Fruit fly (Drosophila melanogaster) whole organism, embryonic: ENCODE data around the gene fz.

ENCODE experiments used
- BEAF-32 ChIP-seq: fragments of 200-800 bp; sonication (Bioruptor generic); optimal IDR thresholded peaks from 3 replicates; lab custom pipeline; 2017; ENCODE audit warnings: missing biosample characterization, missing genetic modification characterization, mild to moderate bottlenecking, moderate library complexity, missing genetic modification reagents
- Bdp1 ChIP-seq: fragments of 200-800 bp; sonication (Bioruptor generic); optimal IDR thresholded peaks from 3 replicates; lab custom pipeline; 2016; ENCODE audit warnings: missing biosample characterization, missing genetic modification characterization
- C15 ChIP-seq: fragments of 200-800 bp; sonication (Bioruptor generic); IDR thresholded peaks from 3 replicates; pipeline ENCODE4 v1.3.6; 2022; ENCODE audit warnings: missing biosample characterization, missing genetic modification characterization
- CG11696 ChIP-seq: fragments of 200-800 bp; sonication (Bioruptor generic); IDR thresholded peaks from 2 replicates; pipeline ENCODE4 v1.3.6; 2022; ENCODE audit warnings: missing biosample characterization, missing genetic modification characterization
- CG12659 ChIP-seq: fragments of 200-800 bp; sonication (Bioruptor generic); optimal IDR thresholded peaks from 3 replicates; lab custom pipeline; 2017; ENCODE audit warnings: mild to moderate bottlenecking, missing biosample characterization, missing genetic modification reagents, missing genetic modification characterization
- CG12942 ChIP-seq: fragments of 200-800 bp; sonication (Bioruptor generic); optimal IDR thresholded peaks from 3 replicates; lab custom pipeline; 2016; ENCODE audit warnings: missing biosample characterization, missing genetic modification characterization
- CG15073 ChIP-seq: fragments of 200-800 bp; sonication (Bioruptor generic); optimal IDR thresholded peaks from 2 replicates; lab custom pipeline; 2016; ENCODE audit warnings: missing biosample characterization, missing genetic modification characterization
- CG15479 ChIP-seq: fragments of 200-800 bp; sonication (Bioruptor generic); optimal IDR thresholded peaks from 3 replicates; lab custom pipeline; 2019; ENCODE audit warnings: missing biosample characterization, mild to moderate bottlenecking, missing genetic modification characterization, moderate library complexity
- CG1603 ChIP-seq: fragments of 200-800 bp; sonication (Bioruptor generic); optimal IDR thresholded peaks from 2 replicates; lab custom pipeline; 2019; ENCODE audit warnings: missing biosample characterization, mild to moderate bottlenecking, missing genetic modification characterization, moderate library complexity
- CG16813 ChIP-seq: fragments of 200-800 bp; sonication (Bioruptor generic); IDR thresholded peaks from 3 replicates; pipeline ENCODE4 v1.3.6; 2022; ENCODE audit warnings: missing biosample characterization, missing genetic modification characterization; ENCODE audit not compliant: partially characterized antibody
- CG16863 ChIP-seq: fragments of 200-800 bp; sonication (Bioruptor generic); optimal IDR thresholded peaks from 3 replicates; lab custom pipeline; 2016; ENCODE audit warnings: missing biosample characterization, missing genetic modification characterization
- CG1832 ChIP-seq: fragments of 200-800 bp; sonication (Bioruptor generic); optimal IDR thresholded peaks from 2 replicates; lab custom pipeline; 2017; ENCODE audit warnings: missing biosample characterization, mild to moderate bottlenecking, missing genetic modification characterization, inconsistent platforms
- CG30403 ChIP-seq: fragments of 200-800 bp; sonication (Bioruptor generic); optimal IDR thresholded peaks from 3 replicates; lab custom pipeline; 2016; ENCODE audit warnings: missing biosample characterization, missing genetic modification characterization
- CG3407 ChIP-seq: fragments of 200-800 bp; sonication (Bioruptor generic); optimal IDR thresholded peaks from 2 replicates; lab custom pipeline; 2018; ENCODE audit warnings: missing biosample characterization, mild to moderate bottlenecking, missing genetic modification characterization
- CG34224 ChIP-seq: fragments of 200-800 bp; sonication (Bioruptor generic); IDR thresholded peaks from 3 replicates; pipeline ENCODE4 v1.3.6; 2022; ENCODE audit warnings: missing biosample characterization, missing genetic modification characterization; ENCODE audit not compliant: partially characterized antibody
- CG6175 ChIP-seq: fragments of 200-800 bp; sonication (Bioruptor generic); IDR thresholded peaks from 3 replicates; pipeline ENCODE4 v1.3.6; 2022; ENCODE audit warnings: missing biosample characterization, missing genetic modification characterization
- CG6272 ChIP-seq: fragments of 200-800 bp; sonication (Bioruptor generic); IDR thresholded peaks from 2 replicates; pipeline ENCODE4 v1.3.6; 2022; ENCODE audit warnings: missing biosample characterization, missing genetic modification characterization
- CG6689 ChIP-seq: fragments of 200-800 bp; sonication (Bioruptor generic); IDR thresholded peaks from 2 replicates; pipeline ENCODE4 v1.3.6; 2022; ENCODE audit warnings: missing biosample characterization, missing genetic modification characterization
- CG8290 ChIP-seq, 3 experiments: fragments of 200-800 bp; sonication (Bioruptor generic); optimal IDR thresholded peaks; 2 replicates each; lab custom pipeline; 2016 to 2019; ENCODE audit warnings: missing biosample characterization in 3 of 3, missing genetic modification characterization in 3 of 3, mild to moderate bottlenecking in 2 of 3, moderate library complexity in 1 of 3
- CG8388 ChIP-seq: fragments of 200-800 bp; sonication (Bioruptor generic); optimal IDR thresholded peaks from 2 replicates; lab custom pipeline; 2019; ENCODE audit warnings: missing biosample characterization, mild to moderate bottlenecking, missing genetic modification characterization, moderate library complexity
- CoRest ChIP-seq: fragments of 200-800 bp; sonication (Bioruptor generic); optimal IDR thresholded peaks from 3 replicates; lab custom pipeline; 2018; ENCODE audit warnings: missing biosample characterization, mild to moderate bottlenecking, missing genetic modification characterization, moderate library complexity
- Drgx ChIP-seq: fragments of 200-800 bp; sonication (Bioruptor generic); IDR thresholded peaks from 2 replicates; pipeline ENCODE4 v1.3.6; 2022; ENCODE audit warnings: missing biosample characterization, missing genetic modification characterization
- Ets97D ChIP-seq: fragments of 200-800 bp; sonication (Bioruptor generic); optimal IDR thresholded peaks from 3 replicates; lab custom pipeline; 2016; ENCODE audit warnings: missing biosample characterization, missing genetic modification characterization
- Hmr ChIP-seq: fragments of 200-800 bp; sonication (Bioruptor generic); optimal IDR thresholded peaks from 3 replicates; lab custom pipeline; 2017; ENCODE audit warnings: mild to moderate bottlenecking, missing biosample characterization, missing genetic modification reagents, missing genetic modification characterization
- MBD-R2 ChIP-seq: fragments of 200-800 bp; sonication (Bioruptor generic); IDR thresholded peaks from 2 replicates; pipeline ENCODE4 v1.3.6; 2022; ENCODE audit warnings: missing biosample characterization, missing genetic modification characterization
- Nf-YC ChIP-seq: fragments of 200-800 bp; optimal IDR thresholded peaks from 3 replicates; lab custom pipeline; 2019; ENCODE audit warnings: missing biosample characterization, mild to moderate bottlenecking, missing genetic modification characterization, moderate library complexity
- Oli ChIP-seq: fragments of 200-800 bp; sonication (Bioruptor generic); optimal IDR thresholded peaks from 2 replicates; lab custom pipeline; 2018; ENCODE audit warnings: missing biosample characterization, mild to moderate bottlenecking, missing genetic modification characterization, moderate library complexity
- Ssrp ChIP-seq: fragments of 200-800 bp; sonication (Bioruptor generic); optimal IDR thresholded peaks from 2 replicates; lab custom pipeline; 2018; ENCODE audit warnings: missing biosample characterization, mild to moderate bottlenecking, missing genetic modification characterization, moderate library complexity
- Taf1 ChIP-seq: fragments of 200-800 bp; sonication (Bioruptor generic); IDR thresholded peaks from 2 replicates; pipeline ENCODE4 v1.3.6; 2022; ENCODE audit warnings: missing biosample characterization, missing genetic modification characterization
- YL-1 ChIP-seq: fragments of 200-800 bp; sonication (Bioruptor generic); optimal IDR thresholded peaks from 3 replicates; lab custom pipeline; 2017; ENCODE audit warnings: missing biosample characterization, mild to moderate bottlenecking, missing genetic modification characterization
- ara ChIP-seq: fragments of 200-800 bp; sonication (Bioruptor generic); IDR thresholded peaks from 2 replicates; pipeline ENCODE4 v1.3.6; 2022; ENCODE audit warnings: missing biosample characterization, missing genetic modification characterization
- ase ChIP-seq: fragments of 200-800 bp; sonication (Bioruptor generic); IDR thresholded peaks from 3 replicates; pipeline ENCODE4 v1.3.6; 2022; ENCODE audit warnings: missing biosample characterization, missing genetic modification characterization
- br ChIP-seq: fragments of >200 bp; optimal IDR thresholded peaks from 2 replicates; lab custom pipeline; 2017
- bsh ChIP-seq, 2 experiments: fragments of 200-800 bp; sonication (Bioruptor generic); optimal IDR thresholded peaks; 2 replicates each; lab custom pipeline; 2017 to 2018; ENCODE audit warnings: mild to moderate bottlenecking in 2 of 2, missing biosample characterization in 2 of 2, missing genetic modification characterization in 2 of 2, moderate library complexity in 1 of 2
- danr ChIP-seq: fragments of 200-800 bp; sonication (Bioruptor generic); IDR thresholded peaks from 2 replicates; pipeline ENCODE4 v1.3.6; 2022; ENCODE audit warnings: missing biosample characterization, missing genetic modification characterization
- emc ChIP-seq: fragments of 200-800 bp; sonication (Bioruptor generic); optimal IDR thresholded peaks from 2 replicates; lab custom pipeline; 2016; ENCODE audit warnings: missing biosample characterization, missing genetic modification characterization
- en ChIP-seq: fragments of 200-800 bp; sonication (Bioruptor generic); optimal IDR thresholded peaks from 2 replicates; lab custom pipeline; 2016; ENCODE audit warnings: missing biosample characterization, missing genetic modification characterization
- grn ChIP-seq: fragments of 200-800 bp; sonication (Bioruptor generic); optimal IDR thresholded peaks from 3 replicates; lab custom pipeline; 2017; ENCODE audit warnings: missing biosample characterization, missing genetic modification characterization
- pho ChIP-seq: fragments of 200-800 bp; sonication (Bioruptor generic); optimal IDR thresholded peaks from 2 replicates; lab custom pipeline; 2016; ENCODE audit warnings: missing biosample characterization, missing genetic modification characterization
- pita ChIP-seq: fragments of 200-800 bp; sonication (Bioruptor generic); optimal IDR thresholded peaks from 2 replicates; lab custom pipeline; 2017; ENCODE audit warnings: missing biosample characterization, mild to moderate bottlenecking, missing genetic modification characterization
- pros ChIP-seq: fragments of 200-800 bp; sonication (Bioruptor generic); optimal IDR thresholded peaks from 3 replicates; lab custom pipeline; 2019; ENCODE audit warnings: missing biosample characterization, mild to moderate bottlenecking, missing genetic modification characterization, moderate library complexity
- sc ChIP-seq, 3 experiments: fragments of >200 bp in 2 of 3; fragments of 200-800 bp in 1 of 3; sonication (Bioruptor generic) in 1 of 3; optimal IDR thresholded peaks; 2 replicates in 2 of 3; 3 replicates in 1 of 3; lab custom pipeline; 2017; ENCODE audit warnings: mild to moderate bottlenecking in 1 of 3, missing biosample characterization in 1 of 3, missing genetic modification characterization in 1 of 3, missing genetic modification reagents in 1 of 3
- scrt ChIP-seq: fragments of 200-800 bp; sonication (Bioruptor generic); optimal IDR thresholded peaks from 2 replicates; lab custom pipeline; 2018; ENCODE audit warnings: missing biosample characterization, mild to moderate bottlenecking, missing genetic modification characterization, moderate library complexity
- sens-2 ChIP-seq: fragments of 200-800 bp; sonication (Bioruptor generic); IDR thresholded peaks from 2 replicates; pipeline ENCODE4 v1.3.6; 2022; ENCODE audit warnings: missing biosample characterization, missing genetic modification characterization
- sna ChIP-seq: fragments of 200-800 bp; sonication (Bioruptor generic); IDR thresholded peaks from 2 replicates; pipeline ENCODE4 v1.3.6; 2022; ENCODE audit warnings: missing biosample characterization, missing genetic modification characterization; ENCODE audit not compliant: partially characterized antibody
- sob ChIP-seq: fragments of 200-800 bp; sonication (Bioruptor generic); IDR thresholded peaks from 2 replicates; pipeline ENCODE4 v1.3.6; 2022; ENCODE audit warnings: missing biosample characterization, missing genetic modification characterization
- stwl ChIP-seq: fragments of 200-800 bp; sonication (Bioruptor generic); optimal IDR thresholded peaks from 3 replicates; lab custom pipeline; 2018; ENCODE audit warnings: missing biosample characterization, mild to moderate bottlenecking, missing genetic modification characterization, moderate library complexity
- vnd ChIP-seq: fragments of 200-800 bp; sonication (Bioruptor generic); IDR thresholded peaks from 3 replicates; pipeline ENCODE4 v1.3.6; 2022; ENCODE audit warnings: missing biosample characterization, missing genetic modification characterization; ENCODE audit not compliant: partially characterized antibody
- zen ChIP-seq: fragments of 200-800 bp; sonication (Bioruptor generic); optimal IDR thresholded peaks from 3 replicates; lab custom pipeline; 2018; ENCODE audit warnings: missing biosample characterization, mild to moderate bottlenecking, missing genetic modification characterization, moderate library complexity

The fz gene

dm6 chr3L:14325285-14325684, 51.1 kb downstream of the fz start (continued):
- no peak for TF ChIP-seq sna (GFP tag; lab: Robert Waterston, UW)
- no peak for TF ChIP-seq Ets97D (GFP tag; lab: Kevin White, UChicago)
- TF ChIP-seq Drgx (GFP tag; lab: Robert Waterston, UW): no peak
- no peak for TF ChIP-seq grn (GFP tag; lab: Kevin White, UChicago)
- TF ChIP-seq sens-2 (GFP tag; lab: Robert Waterston, UW): no peak
- no peak for TF ChIP-seq MBD-R2 (GFP tag; lab: Robert Waterston, UW)
- TF ChIP-seq vnd (GFP tag; lab: Robert Waterston, UW): no peak
- TF ChIP-seq pita (GFP tag; lab: Kevin White, UChicago): no peak
- TF ChIP-seq ara (GFP tag; lab: Robert Waterston, UW): no peak; the same call in 1 of the 2 replicates
- TF ChIP-seq CG16863 (GFP tag; lab: Kevin White, UChicago): no peak
- no peak for TF ChIP-seq CG15073 (GFP tag; lab: Kevin White, UChicago)
- TF ChIP-seq Ssrp: peak; percentile 71
- no peak for TF ChIP-seq CG1832
- TF ChIP-seq CG8290 (GFP tag; optimal IDR thresholded peaks at IDR 0.05; lab: Kevin White, UChicago): no peak
- no peak for TF ChIP-seq CG8290 (tag; optimal IDR thresholded peaks at IDR 0.05; lab: Kevin White, UChicago)
- TF ChIP-seq CG34224: no peak
- no peak for TF ChIP-seq CG6272 (GFP tag; lab: Robert Waterston, UW)
- TF ChIP-seq Taf1 (GFP tag; lab: Robert Waterston, UW): no peak
- TF ChIP-seq danr (GFP tag; lab: Robert Waterston, UW): no peak
- peak; percentile 62 for TF ChIP-seq CG6689 (GFP tag; lab: Robert Waterston, UW)
- TF ChIP-seq CG3407 (GFP tag; lab: Kevin White, UChicago): no peak
- TF ChIP-seq CG12942: peak; percentile 24
- TF ChIP-seq CG11696 (GFP tag; lab: Robert Waterston, UW): no peak
- no peak for TF ChIP-seq pho
- TF ChIP-seq bsh (GFP tag; optimal IDR thresholded peaks at IDR 0.05; lab: Kevin White, UChicago): peak in 1 of 2 experiments; percentile 84
- TF ChIP-seq sob (GFP tag; lab: Robert Waterston, UW): peak; percentile 22; the same call in 1 of the 2 replicates
- peak; percentile 23 for TF ChIP-seq zen (tag; lab: Kevin White, UChicago)
- no peak for TF ChIP-seq CG16813 (GFP tag; lab: Robert Waterston, UW)
- TF ChIP-seq CG1603: no peak
- TF ChIP-seq ase (GFP tag; lab: Robert Waterston, UW): no peak
- TF ChIP-seq emc (GFP tag; lab: Kevin White, UChicago): no peak
- no peak for TF ChIP-seq CG15479 (GFP tag; lab: Kevin White, UChicago)
- no peak for TF ChIP-seq YL-1 (GFP tag; lab: Kevin White, UChicago)
- TF ChIP-seq stwl (tag; lab: Kevin White, UChicago): no peak
- no peak for TF ChIP-seq CG6175 (GFP tag; lab: Robert Waterston, UW)
- TF ChIP-seq br (lab: Kevin White, UChicago): no peak
- TF ChIP-seq C15 (GFP tag; lab: Robert Waterston, UW): no peak

- peak; percentile 69 for TF ChIP-seq pros (GFP tag; lab: Kevin White, UChicago)
- peak; percentile 10 for TF ChIP-seq scrt (GFP tag; lab: Kevin White, UChicago)
- TF ChIP-seq Bdp1 (GFP tag; lab: Kevin White, UChicago): no peak
Observed at dm6 chr3L:14326267-14326666, 52.1 kb downstream of the fz start.

- TF ChIP-seq Oli (tag; lab: Kevin White, UChicago) (peak; percentile 65), sc (optimal IDR thresholded peaks at IDR 0.05; lab: Kevin White, UChicago) (no peak), sc (GFP tag; optimal IDR thresholded peaks at IDR 0.05; lab: Kevin White, UChicago) (peak; percentile 18), CG12659 (GFP tag; lab: Kevin White, UChicago) (peak; percentile 40), Nf-YC (tag; lab: Kevin White, UChicago) (no peak), BEAF-32 (GFP tag; lab: Kevin White, UChicago) (no peak), vnd (GFP tag; lab: Robert Waterston, UW) (no peak), CG30403 (GFP tag; lab: Kevin White, UChicago) (peak; percentile 63), CoRest (tag; lab: Kevin White, UChicago) (peak; percentile 69), CG8388 (GFP tag; lab: Kevin White, UChicago) (peak; percentile 25), Hmr (GFP tag; lab: Kevin White, UChicago) (peak; percentile 34), en (GFP tag; lab: Kevin White, UChicago) (no peak), bsh (GFP tag; optimal IDR thresholded peaks at IDR 0.05; lab: Kevin White, UChicago) (peak in 1 of 2 experiments; percentile 56)
Observed at dm6 chr3L:14328437-14328836, 54.3 kb downstream of the fz start.
